Worm (Caenorhabditis elegans): Measurements from ENCODE around the gene srx-16.

srx-16 gene

ce11 chrV:6976047-6976446 lies at the start of gene srx-16:
Gene srx-16, plus strand, starts transcription at chrV:6976347.
- TF ChIP-seq W03F9.2 (tag; optimal IDR thresholded peaks at IDR 0.05) (no peak), him-1 (tag; optimal IDR thresholded peaks at IDR 0.05) (no peak), dao-5 (tag; optimal IDR thresholded peaks at IDR 0.05) (no peak)

- TF ChIP-seq dao-5 (tag; optimal IDR thresholded peaks at IDR 0.05), result no peak
Observed at ce11 chrV:6926633-6927032, 49.5 kb upstream of the srx-16 start.

ce11 chrV:6928938-6929337 lies 47.2 kb upstream of the srx-16 start, which contains the start of gene unc-68:
Gene unc-68, minus strand, starts transcription at chrV:6929038.
- TF ChIP-seq W03F9.2 (tag; optimal IDR thresholded peaks at IDR 0.05) (no peak), dao-5 (tag; optimal IDR thresholded peaks at IDR 0.05) (no peak), him-1 (tag; optimal IDR thresholded peaks at IDR 0.05) (no peak)

- TF ChIP-seq him-1 (tag; optimal IDR thresholded peaks at IDR 0.05) (no peak), W03F9.2 (tag; optimal IDR thresholded peaks at IDR 0.05) (no peak), dao-5 (tag; optimal IDR thresholded peaks at IDR 0.05) (no peak)
Observed at ce11 chrV:6930284-6930683, 45.9 kb upstream of the srx-16 start.

- TF ChIP-seq W03F9.2 (tag; optimal IDR thresholded peaks at IDR 0.05) (no peak), him-1 (tag; optimal IDR thresholded peaks at IDR 0.05) (no peak), dao-5 (tag; optimal IDR thresholded peaks at IDR 0.05) (no peak)
Observed at ce11 chrV:6934212-6934611, 41.9 kb upstream of the srx-16 start, which contains the start of gene lipl-6. Gene lipl-6, minus strand, starts transcription at chrV:6934312.

ce11 chrV:6935878-6936277 lies 40.3 kb upstream of the srx-16 start, which contains the start of gene Y57E12B.10:
Gene Y57E12B.10, minus strand, starts transcription at chrV:6935978.
- TF ChIP-seq W03F9.2 (tag; optimal IDR thresholded peaks at IDR 0.05) (no peak), dao-5 (tag; optimal IDR thresholded peaks at IDR 0.05) (no peak), him-1 (tag; optimal IDR thresholded peaks at IDR 0.05) (no peak)

- TF ChIP-seq W03F9.2 (tag; optimal IDR thresholded peaks at IDR 0.05) (no peak), dao-5 (tag; optimal IDR thresholded peaks at IDR 0.05) (no peak), him-1 (tag; optimal IDR thresholded peaks at IDR 0.05) (no peak)
Observed at ce11 chrV:6947442-6947841, 28.7 kb upstream of the srx-16 start, which contains the start of gene Y57E12B.4. Gene Y57E12B.4, minus strand, starts transcription at chrV:6947542.

- TF ChIP-seq dao-5 (tag; optimal IDR thresholded peaks at IDR 0.05) (no peak), him-1 (tag; optimal IDR thresholded peaks at IDR 0.05) (no peak), W03F9.2 (tag; optimal IDR thresholded peaks at IDR 0.05) (no peak)
Observed at ce11 chrV:6948225-6948624, 27.9 kb upstream of the srx-16 start, which contains the start of gene Y57E12B.1. Gene Y57E12B.1, plus strand, starts transcription at chrV:6948525.

- TF ChIP-seq W03F9.2 (tag; optimal IDR thresholded peaks at IDR 0.05) (no peak), him-1 (tag; optimal IDR thresholded peaks at IDR 0.05) (no peak), dao-5 (tag; optimal IDR thresholded peaks at IDR 0.05) (no peak)
Observed at ce11 chrV:6949770-6950169, 26.4 kb upstream of the srx-16 start, which contains the start of gene Y57E12B.11. Gene Y57E12B.11, minus strand, starts transcription at chrV:6949870.

- no peak for TF ChIP-seq him-1 (tag; optimal IDR thresholded peaks at IDR 0.05)
- no peak for TF ChIP-seq W03F9.2 (tag; optimal IDR thresholded peaks at IDR 0.05)
Observed at ce11 chrV:6951306-6951705, 24.8 kb upstream of the srx-16 start, which contains the start of gene T07H8.11. Gene T07H8.11, minus strand, starts transcription at chrV:6951406.

ce11 chrV:6953797-6954196 lies 22.4 kb upstream of the srx-16 start, which contains the start of gene srg-31:
Gene srg-31, minus strand, starts transcription at chrV:6953897.
- no peak for TF ChIP-seq dao-5 (tag; optimal IDR thresholded peaks at IDR 0.05)
- TF ChIP-seq W03F9.2 (tag; optimal IDR thresholded peaks at IDR 0.05), result no peak
- no peak for TF ChIP-seq him-1 (tag; optimal IDR thresholded peaks at IDR 0.05)

ce11 chrV:6956237-6956636 lies 19.9 kb upstream of the srx-16 start, which contains the start of gene mec-1:
Gene mec-1, plus strand, starts transcription at chrV:6956537.
- TF ChIP-seq him-1 (tag; optimal IDR thresholded peaks at IDR 0.05), result no peak
- no peak for TF ChIP-seq W03F9.2 (tag; optimal IDR thresholded peaks at IDR 0.05)
- no peak for TF ChIP-seq dao-5 (tag; optimal IDR thresholded peaks at IDR 0.05)

- TF ChIP-seq W03F9.2 (tag; optimal IDR thresholded peaks at IDR 0.05) (no peak), dao-5 (tag; optimal IDR thresholded peaks at IDR 0.05) (no peak), him-1 (tag; optimal IDR thresholded peaks at IDR 0.05) (no peak)
Observed at ce11 chrV:6969950-6970532, 6.1 kb upstream of the srx-16 start, which contains the start of gene ptr-15. Gene ptr-15, minus strand, starts transcription at chrV:6970000.

ce11 chrV:6971567-6971966 lies 4.6 kb upstream of the srx-16 start, which contains the start of gene srx-59:
Gene srx-59, plus strand, starts transcription at chrV:6971867.
- no peak for TF ChIP-seq him-1 (tag; optimal IDR thresholded peaks at IDR 0.05)
- no peak for TF ChIP-seq dao-5 (tag; optimal IDR thresholded peaks at IDR 0.05)
- TF ChIP-seq W03F9.2 (tag; optimal IDR thresholded peaks at IDR 0.05), result no peak

ce11 chrV:6979019-6979418 lies 2.9 kb downstream of the srx-16 start, which contains the start of gene sre-12:
Gene sre-12, minus strand, starts transcription at chrV:6979119.
- TF ChIP-seq dao-5 (tag; optimal IDR thresholded peaks at IDR 0.05) (no peak), him-1 (tag; optimal IDR thresholded peaks at IDR 0.05) (no peak), W03F9.2 (tag; optimal IDR thresholded peaks at IDR 0.05) (no peak)

Measured in whole organism, L4/young adult.